Worm (Caenorhabditis elegans): Measurements from ENCODE around the gene ceh-22.
A peak's percentile ranks its signal among the peaks of the same experiment; 100 is the strongest.

ceh-22 gene

ce11 chrV:10661417-10661945 is 10.2 kb upstream of the ceh-22 start, which contains the start of gene sqv-4:
TSS of gene sqv-4 (minus strand) at chrV:10661467.
- peak; percentile 0 for TF ChIP-seq irx-1 (tag; optimal IDR thresholded peaks at IDR 0.05)
- peak; percentile 10 for TF ChIP-seq unc-86 (tag; optimal IDR thresholded peaks at IDR 0.05)
- peak; percentile 81 to 92 for TF ChIP-seq lin-35 (GFP tag; optimal IDR thresholded peaks at IDR 0.05)
- no peak for TF ChIP-seq nhr-76 (tag; optimal IDR thresholded peaks at IDR 0.05)
- no peak for TF ChIP-seq ceh-8 (GFP tag; optimal IDR thresholded peaks at IDR 0.05)
- TF ChIP-seq efl-1 (optimal IDR thresholded peaks at IDR 0.05): peak; percentile 28 to 89
- peak; percentile 86 to 98 for TF ChIP-seq efl-1 (GFP tag; optimal IDR thresholded peaks at IDR 0.05 in 1 of 2)
- no peak for TF ChIP-seq ceh-82 (tag; optimal IDR thresholded peaks at IDR 0.05)
- peak; percentile 18 for TF ChIP-seq mep-1 (tag; optimal IDR thresholded peaks at IDR 0.05)
- TF ChIP-seq snu-23 (GFP tag; optimal IDR thresholded peaks at IDR 0.05): peak; percentile 67
- TF ChIP-seq pqm-1 (tag; optimal IDR thresholded peaks at IDR 0.05): no peak
- peak; percentile 11 for TF ChIP-seq nhr-90 (tag; optimal IDR thresholded peaks at IDR 0.05; ENCODE audit: poor library complexity)
- no peak for TF ChIP-seq mef-2 (tag; optimal IDR thresholded peaks at IDR 0.05)
- peak; percentile 55 for TF ChIP-seq nhr-47 (tag; optimal IDR thresholded peaks at IDR 0.05)
- no peak for TF ChIP-seq nhr-11 (tag; optimal IDR thresholded peaks at IDR 0.05)
- TF ChIP-seq blmp-1 (tag; optimal IDR thresholded peaks at IDR 0.05): no peak
- peak; percentile 32 for TF ChIP-seq nhr-20 (tag; optimal IDR thresholded peaks at IDR 0.05)
- no peak for TF ChIP-seq alr-1 (tag; optimal IDR thresholded peaks at IDR 0.05; ENCODE audit: borderline replicate concordance)
- TF ChIP-seq hlh-4 (tag; optimal IDR thresholded peaks at IDR 0.05): no peak
- TF ChIP-seq dsc-1 (tag; optimal IDR thresholded peaks at IDR 0.05): peak; percentile 44
- TF ChIP-seq nhr-19 (GFP tag; conservative IDR thresholded peaks at IDR 0.05): peak; percentile 16; the same call in 1 of the 2 replicates
- TF ChIP-seq lsy-2 (tag; optimal IDR thresholded peaks at IDR 0.05): peak; percentile 28 to 78
- no peak for TF ChIP-seq ets-5 (GFP tag; IDR thresholded peaks at IDR 0.05)
- TF ChIP-seq F16B12.6 (tag; optimal IDR thresholded peaks at IDR 0.05): peak; percentile 72
- TF ChIP-seq C34B4.2 (tag; optimal IDR thresholded peaks at IDR 0.05): no peak
- TF ChIP-seq nhr-85 (tag): peak; percentile 10
- TF ChIP-seq pax-3 (tag; optimal IDR thresholded peaks at IDR 0.05): no peak
- TF ChIP-seq dpl-1 (GFP tag; optimal IDR thresholded peaks at IDR 0.05): peak; percentile 82 to 88 (median 84)
- TF ChIP-seq rnt-1 (tag; optimal IDR thresholded peaks at IDR 0.05): no peak
- TF ChIP-seq tbx-2 (tag; optimal IDR thresholded peaks at IDR 0.05): peak; percentile 61
- TF ChIP-seq swsn-7 (tag; optimal IDR thresholded peaks at IDR 0.05): peak; percentile 47
- TF ChIP-seq nhr-71 (tag; optimal IDR thresholded peaks at IDR 0.05): peak; percentile 70
- TF ChIP-seq xbp-1 (tag; optimal IDR thresholded peaks at IDR 0.05): peak; percentile 59
- TF ChIP-seq ceh-63 (GFP tag; optimal IDR thresholded peaks at IDR 0.05): no peak

ce11 chrV:10662000-10662399 is 9.7 kb upstream of the ceh-22 start:
- peak; percentile 87 for TF ChIP-seq blmp-1 (tag; optimal IDR thresholded peaks at IDR 0.05)
- TF ChIP-seq efl-1 (optimal IDR thresholded peaks at IDR 0.05): no peak
- peak in 1 of 2 experiments; percentile 71 for TF ChIP-seq efl-1 (GFP tag; optimal IDR thresholded peaks at IDR 0.05 in 1 of 2)
- no peak for TF ChIP-seq lir-3 (tag; optimal IDR thresholded peaks at IDR 0.05; ENCODE audit: poor library complexity)

ce11 chrV:10664271-10664670 is 7.4 kb upstream of the ceh-22 start:
- TF ChIP-seq lin-14 (GFP tag; optimal IDR thresholded peaks at IDR 0.05) (peak; percentile 46), pag-3 (tag; optimal IDR thresholded peaks at IDR 0.05; ENCODE audit: borderline replicate concordance, insufficient read depth) (peak; percentile 63), unc-130 (tag; optimal IDR thresholded peaks at IDR 0.05) (peak; percentile 11), nhr-84 (tag; optimal IDR thresholded peaks at IDR 0.05) (no peak), ceh-8 (GFP tag; optimal IDR thresholded peaks at IDR 0.05) (no peak), mef-2 (tag; optimal IDR thresholded peaks at IDR 0.05) (no peak), nhr-71 (tag; optimal IDR thresholded peaks at IDR 0.05) (peak; percentile 56), snu-23 (GFP tag; optimal IDR thresholded peaks at IDR 0.05) (peak; percentile 10), rnt-1 (tag; optimal IDR thresholded peaks at IDR 0.05) (peak; percentile 69), mep-1 (tag; optimal IDR thresholded peaks at IDR 0.05) (peak; percentile 14), ztf-4 (tag; optimal IDR thresholded peaks at IDR 0.05) (no peak), lsy-2 (tag; optimal IDR thresholded peaks at IDR 0.05) (peak in 1 of 2 experiments; percentile 33)
